Fruit fly (Drosophila melanogaster) whole organism, embryonic: ENCODE results near the gene LUBEL.

Experiments
- Ada2b ChIP-seq: fragments of 200-800 bp; sonication (Bioruptor generic); IDR thresholded peaks from 2 replicates; pipeline ENCODE4 v1.3.6; 2022; ENCODE audit warnings: missing biosample characterization, missing genetic modification characterization
- Aef1 ChIP-seq: fragments of 200-800 bp; sonication (Bioruptor generic); IDR thresholded peaks from 3 replicates; pipeline ENCODE4 v1.3.6; 2022; ENCODE audit warnings: missing biosample characterization, missing genetic modification characterization
- CG11695 ChIP-seq: fragments of 200-800 bp; sonication (Bioruptor generic); IDR thresholded peaks from 3 replicates; pipeline ENCODE4 v1.3.6; 2022; ENCODE audit warnings: missing biosample characterization, missing genetic modification characterization
- CG12744 ChIP-seq: fragments of 200-800 bp; sonication (Bioruptor generic); optimal IDR thresholded peaks from 2 replicates; lab custom pipeline; 2016; ENCODE audit warnings: missing biosample characterization, missing genetic modification characterization
- CG14014 ChIP-seq: fragments of 200-800 bp; sonication (Bioruptor generic); IDR thresholded peaks from 2 replicates; pipeline ENCODE4 v1.3.6; 2022; ENCODE audit warnings: missing biosample characterization, missing genetic modification characterization
- CG15269 ChIP-seq: fragments of 200-800 bp; sonication (Bioruptor generic); optimal IDR thresholded peaks from 2 replicates; lab custom pipeline; 2018; ENCODE audit warnings: missing biosample characterization, mild to moderate bottlenecking, missing genetic modification characterization, moderate library complexity
- CG16863 ChIP-seq: fragments of 200-800 bp; sonication (Bioruptor generic); optimal IDR thresholded peaks from 3 replicates; lab custom pipeline; 2016; ENCODE audit warnings: missing biosample characterization, missing genetic modification characterization
- CG18262 ChIP-seq: fragments of 200-800 bp; optimal IDR thresholded peaks from 3 replicates; lab custom pipeline; 2019; ENCODE audit warnings: missing biosample characterization, mild to moderate bottlenecking, missing genetic modification characterization, moderate library complexity
- CG2712 ChIP-seq: fragments of 200-800 bp; optimal IDR thresholded peaks from 3 replicates; lab custom pipeline; 2019; ENCODE audit warnings: missing biosample characterization, mild to moderate bottlenecking, missing genetic modification characterization, moderate library complexity
- CG31441 ChIP-seq: fragments of 200-800 bp; sonication (Bioruptor generic); IDR thresholded peaks from 2 replicates; pipeline ENCODE4 v1.3.6; 2022; ENCODE audit warnings: missing biosample characterization, missing genetic modification characterization
- CG32767 ChIP-seq: fragments of 200-800 bp; sonication (Bioruptor generic); IDR thresholded peaks from 2 replicates; pipeline ENCODE4 v1.3.6; 2022; ENCODE audit warnings: missing biosample characterization, missing genetic modification characterization
- CG3281 ChIP-seq: fragments of 200-800 bp; sonication (Bioruptor generic); optimal IDR thresholded peaks from 3 replicates; lab custom pipeline; 2017; ENCODE audit warnings: missing biosample characterization, mild to moderate bottlenecking, missing genetic modification characterization
- CG3995 ChIP-seq: fragments of 200-800 bp; sonication (Bioruptor generic); optimal IDR thresholded peaks from 3 replicates; lab custom pipeline; 2016; ENCODE audit warnings: missing biosample characterization, missing genetic modification characterization
- CG4424 ChIP-seq: fragments of 200-800 bp; sonication (Bioruptor generic); optimal IDR thresholded peaks from 3 replicates; lab custom pipeline; 2016; ENCODE audit warnings: missing biosample characterization, missing genetic modification characterization
- CG4617 ChIP-seq: fragments of 200-800 bp; sonication (Bioruptor generic); optimal IDR thresholded peaks from 3 replicates; lab custom pipeline; 2016; ENCODE audit warnings: missing biosample characterization, missing genetic modification characterization, borderline replicate concordance
- CG6765 ChIP-seq: fragments of 200-800 bp; sonication (Bioruptor generic); optimal IDR thresholded peaks from 3 replicates; lab custom pipeline; 2017; ENCODE audit warnings: missing biosample characterization, mild to moderate bottlenecking, missing genetic modification characterization
- CG6854 ChIP-seq: fragments of 200-800 bp; sonication (Bioruptor generic); optimal IDR thresholded peaks from 3 replicates; lab custom pipeline; 2017; ENCODE audit warnings: missing biosample characterization, mild to moderate bottlenecking, missing genetic modification characterization
- CG7839 ChIP-seq: fragments of 200-800 bp; sonication (Bioruptor generic); optimal IDR thresholded peaks from 3 replicates; lab custom pipeline; 2018; ENCODE audit warnings: missing biosample characterization, mild to moderate bottlenecking, missing genetic modification characterization, moderate library complexity
- CG9727 ChIP-seq: fragments of 200-800 bp; sonication (Bioruptor generic); optimal IDR thresholded peaks from 3 replicates; lab custom pipeline; 2017; ENCODE audit warnings: missing biosample characterization, mild to moderate bottlenecking, missing genetic modification characterization
- CG9817 ChIP-seq: fragments of 200-800 bp; sonication (Bioruptor generic); optimal IDR thresholded peaks from 2 replicates; lab custom pipeline; 2018; ENCODE audit warnings: missing biosample characterization, mild to moderate bottlenecking, missing genetic modification characterization, moderate library complexity
- CTCF ChIP-seq: fragments of 200-800 bp; sonication (Bioruptor generic); optimal IDR thresholded peaks from 2 replicates; lab custom pipeline; 2017; ENCODE audit warnings: missing biosample characterization, mild to moderate bottlenecking, missing genetic modification characterization, moderate library complexity
- Drgx ChIP-seq: fragments of 200-800 bp; sonication (Bioruptor generic); IDR thresholded peaks from 2 replicates; pipeline ENCODE4 v1.3.6; 2022; ENCODE audit warnings: missing biosample characterization, missing genetic modification characterization
- ERR ChIP-seq: fragments of 200-800 bp; sonication (Bioruptor generic); optimal IDR thresholded peaks from 2 replicates; lab custom pipeline; 2016; ENCODE audit warnings: missing biosample characterization, missing genetic modification characterization
- Fer2 ChIP-seq: fragments of 200-800 bp; sonication (Bioruptor generic); optimal IDR thresholded peaks from 2 replicates; lab custom pipeline; 2018; ENCODE audit warnings: missing biosample characterization, mild to moderate bottlenecking, missing genetic modification characterization, moderate library complexity
- Hr39 ChIP-seq: fragments of >200 bp; optimal IDR thresholded peaks from 2 replicates; lab custom pipeline; 2017
- Kr ChIP-seq: fragments of 200-800 bp; sonication (Bioruptor generic); optimal IDR thresholded peaks from 2 replicates; lab custom pipeline; 2017; ENCODE audit warnings: missing biosample characterization, mild to moderate bottlenecking, missing genetic modification characterization
- Lpt ChIP-seq: fragments of >200 bp; optimal IDR thresholded peaks from 2 replicates; lab custom pipeline; 2018; ENCODE audit warnings: missing biosample characterization, missing genetic modification characterization
- Max ChIP-seq: fragments of 200-800 bp; sonication (Bioruptor generic); optimal IDR thresholded peaks from 2 replicates; lab custom pipeline; 2016; ENCODE audit warnings: missing biosample characterization, mild to moderate bottlenecking, missing genetic modification characterization
- Mrtf ChIP-seq: fragments of 200-800 bp; sonication (Bioruptor generic); IDR thresholded peaks from 3 replicates; pipeline ENCODE4 v1.3.6; 2022; ENCODE audit warnings: missing biosample characterization, missing genetic modification characterization
- NfI ChIP-seq: fragments of 200-800 bp; sonication (Bioruptor generic); optimal IDR thresholded peaks from 3 replicates; lab custom pipeline; 2018; ENCODE audit warnings: missing biosample characterization, mild to moderate bottlenecking, missing genetic modification characterization, moderate library complexity
- Oaz ChIP-seq: fragments of 200-800 bp; sonication (Bioruptor generic); IDR thresholded peaks from 2 replicates; pipeline ENCODE4 v1.3.6; 2022; ENCODE audit warnings: missing biosample characterization, missing genetic modification characterization
- Spps ChIP-seq: fragments of 200-800 bp; sonication (Bioruptor generic); optimal IDR thresholded peaks from 2 replicates; lab custom pipeline; 2018; ENCODE audit warnings: missing biosample characterization, mild to moderate bottlenecking, missing genetic modification characterization
- Sry-δ ChIP-seq: fragments of 200-800 bp; sonication (Bioruptor generic); optimal IDR thresholded peaks from 2 replicates; lab custom pipeline; 2016; ENCODE audit warnings: missing biosample characterization, missing genetic modification characterization
- Taf1 ChIP-seq: fragments of 200-800 bp; sonication (Bioruptor generic); IDR thresholded peaks from 2 replicates; pipeline ENCODE4 v1.3.6; 2022; ENCODE audit warnings: missing biosample characterization, missing genetic modification characterization
- Vsx1 ChIP-seq: fragments of 200-800 bp; sonication (Bioruptor generic); optimal IDR thresholded peaks from 2 replicates; lab custom pipeline; 2017; ENCODE audit warnings: missing biosample characterization, mild to moderate bottlenecking, missing genetic modification characterization, missing genetic modification reagents
- br ChIP-seq: fragments of >200 bp; optimal IDR thresholded peaks from 2 replicates; lab custom pipeline; 2017
- cg ChIP-seq: fragments of 200-800 bp; sonication (Bioruptor generic); optimal IDR thresholded peaks from 3 replicates; lab custom pipeline; 2019; ENCODE audit warnings: missing biosample characterization, mild to moderate bottlenecking, missing genetic modification characterization, moderate library complexity
- dan ChIP-seq: fragments of 200-800 bp; sonication (Bioruptor generic); IDR thresholded peaks from 2 replicates; pipeline ENCODE4 v1.3.6; 2022; ENCODE audit warnings: missing biosample characterization, missing genetic modification characterization
- danr ChIP-seq: fragments of 200-800 bp; sonication (Bioruptor generic); IDR thresholded peaks from 2 replicates; pipeline ENCODE4 v1.3.6; 2022; ENCODE audit warnings: missing biosample characterization, missing genetic modification characterization
- dimm ChIP-seq: fragments of 200-800 bp; sonication (Bioruptor generic); IDR thresholded peaks from 2 replicates; pipeline ENCODE4 v1.3.6; 2022; ENCODE audit warnings: missing biosample characterization, missing genetic modification characterization
- exex ChIP-seq: fragments of 200-800 bp; sonication (Bioruptor generic); optimal IDR thresholded peaks from 4 replicates; lab custom pipeline; 2018; ENCODE audit warnings: missing biosample characterization, mild to moderate bottlenecking, missing genetic modification characterization, moderate library complexity
- fru ChIP-seq: fragments of >200 bp; optimal IDR thresholded peaks from 2 replicates; lab custom pipeline; 2017
- fu2 ChIP-seq: fragments of 200-800 bp; sonication (Bioruptor generic); optimal IDR thresholded peaks from 2 replicates; lab custom pipeline; 2016; ENCODE audit warnings: missing biosample characterization, missing genetic modification characterization
- gt ChIP-seq: fragments of 200-800 bp; sonication (Bioruptor generic); IDR thresholded peaks from 2 replicates; pipeline ENCODE4 v1.3.6; 2022; ENCODE audit warnings: missing biosample characterization, missing genetic modification characterization
- hth ChIP-seq: fragments of >200 bp; optimal IDR thresholded peaks from 2 replicates; lab custom pipeline; 2017; ENCODE audit warnings: inconsistent platforms
- ind ChIP-seq: fragments of 200-800 bp; sonication (Bioruptor generic); optimal IDR thresholded peaks from 3 replicates; lab custom pipeline; 2016; ENCODE audit warnings: missing biosample characterization, missing genetic modification characterization
- sob ChIP-seq: fragments of 200-800 bp; sonication (Bioruptor generic); IDR thresholded peaks from 2 replicates; pipeline ENCODE4 v1.3.6; 2022; ENCODE audit warnings: missing biosample characterization, missing genetic modification characterization
- sug ChIP-seq: fragments of 200-800 bp; optimal IDR thresholded peaks from 2 replicates; lab custom pipeline; 2019; ENCODE audit warnings: missing biosample characterization, mild to moderate bottlenecking, missing genetic modification characterization, moderate library complexity
- wdn ChIP-seq: fragments of 200-800 bp; sonication (Bioruptor generic); IDR thresholded peaks from 2 replicates; pipeline ENCODE4 v1.3.6; 2022; ENCODE audit warnings: missing biosample characterization, missing genetic modification characterization
- wek ChIP-seq: fragments of 200-800 bp; sonication (Bioruptor generic); optimal IDR thresholded peaks from 3 replicates; lab custom pipeline; 2018; ENCODE audit warnings: missing biosample characterization, mild to moderate bottlenecking, missing genetic modification characterization, moderate library complexity
- zfh1 ChIP-seq: fragments of 200-800 bp; sonication (Bioruptor generic); IDR thresholded peaks from 3 replicates; pipeline ENCODE4 v1.3.6; 2022; ENCODE audit warnings: missing biosample characterization, missing genetic modification characterization

LUBEL gene

DNA sequence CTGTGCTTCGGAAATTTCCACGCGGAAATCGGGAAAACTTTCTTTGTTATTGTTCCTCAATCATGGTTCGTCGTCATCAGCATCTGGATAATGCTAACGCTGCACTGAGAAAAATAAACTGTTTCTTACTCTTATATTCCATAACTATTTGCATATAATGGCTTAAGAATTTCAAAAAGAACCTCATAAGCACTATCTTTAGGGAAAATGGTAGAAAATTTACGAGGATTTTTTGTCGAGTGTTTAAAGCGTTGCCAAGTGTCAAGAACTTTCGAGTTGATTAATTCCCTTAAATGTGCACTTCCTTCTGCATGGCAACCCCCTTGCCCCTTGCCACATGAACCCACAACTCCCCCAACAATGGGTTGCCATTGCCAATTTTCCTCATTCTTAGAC is 15.4 kb upstream of the LUBEL start (continued):
- TF ChIP-seq hth (lab: Kevin White, UChicago), result no peak
- peak; percentile 54 for TF ChIP-seq CG4424 (GFP tag; lab: Kevin White, UChicago)
- TF ChIP-seq CG15269 (tag; lab: Kevin White, UChicago), result peak; percentile 11
- peak; percentile 55 for TF ChIP-seq Spps (tag; lab: Kevin White, UChicago)
- no peak for TF ChIP-seq gt
- TF ChIP-seq CG6854 (GFP tag; lab: Kevin White, UChicago), result no peak
- TF ChIP-seq CG9817, result peak; percentile 12
- no peak for TF ChIP-seq fru

DNA sequence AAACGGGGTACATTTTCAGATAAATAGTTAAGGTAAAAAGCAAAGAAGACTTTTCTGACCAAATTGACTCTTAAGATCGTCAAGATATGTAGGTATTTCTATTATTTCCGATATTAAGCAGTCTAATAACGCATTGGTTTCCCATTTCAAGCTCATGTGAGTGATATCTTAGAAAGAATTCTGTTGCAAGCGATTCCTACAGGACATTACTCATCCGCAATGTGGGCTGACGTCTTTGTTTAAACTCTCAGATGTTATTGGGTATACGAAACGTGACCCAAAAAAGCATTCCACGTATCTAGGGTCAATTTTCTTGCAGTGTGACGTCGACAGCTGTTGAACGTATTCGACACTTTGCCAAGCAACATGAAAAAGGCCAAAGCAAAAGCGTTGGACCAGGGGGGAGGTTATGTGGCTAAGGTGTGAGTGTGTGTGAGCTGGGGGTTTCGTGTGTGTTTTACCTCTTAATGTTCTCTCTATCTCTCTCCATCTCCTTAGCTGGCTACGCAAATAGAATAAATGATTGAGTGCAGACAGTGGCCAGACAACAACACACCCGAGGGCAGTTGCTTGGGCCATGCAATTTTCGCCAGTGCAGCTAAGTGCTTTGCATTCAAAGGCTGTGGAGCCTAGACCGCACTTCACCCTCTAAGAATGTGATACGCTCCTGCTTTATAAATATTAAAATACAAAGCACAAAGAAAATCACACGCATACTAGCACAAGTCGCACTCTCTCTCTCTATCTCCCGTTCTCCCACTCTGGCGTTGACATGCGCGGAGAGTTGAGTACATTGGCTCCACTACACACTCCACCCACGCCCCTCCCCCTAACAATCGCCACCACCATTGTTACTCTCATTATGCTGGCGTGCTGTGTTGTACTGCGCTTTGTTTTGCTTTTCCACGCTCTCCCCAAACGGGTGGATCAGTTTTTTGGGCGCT is 14.7 kb upstream of the LUBEL start:
- peak; percentile 65; the same call in 1 of the 2 replicates for TF ChIP-seq dimm (GFP tag; lab: Robert Waterston, UW)
- TF ChIP-seq CG3281, result peak; percentile 97
- TF ChIP-seq exex, result peak; percentile 73
- peak; percentile 81 for TF ChIP-seq Vsx1
- TF ChIP-seq Fer2 (tag; lab: Kevin White, UChicago), result peak; percentile 89
- TF ChIP-seq br (lab: Kevin White, UChicago), result no peak
- peak; percentile 79 for TF ChIP-seq CG3995 (GFP tag; lab: Kevin White, UChicago)
- peak; percentile 83 for TF ChIP-seq Ada2b
- TF ChIP-seq Mrtf, result peak; percentile 78
- peak; percentile 93 for TF ChIP-seq CG11695 (GFP tag; lab: Robert Waterston, UW)
- peak; percentile 77 for TF ChIP-seq CG32767
- TF ChIP-seq wek (GFP tag; lab: Kevin White, UChicago), result peak; percentile 36
- TF ChIP-seq Drgx (GFP tag; lab: Robert Waterston, UW), result peak; percentile 87
- peak; percentile 86 for TF ChIP-seq ERR (GFP tag; lab: Kevin White, UChicago)
- TF ChIP-seq CG7839, result peak; percentile 98
- TF ChIP-seq Sry-δ (GFP tag; lab: Kevin White, UChicago), result peak; percentile 70
- TF ChIP-seq Kr (GFP tag; lab: Kevin White, UChicago), result no peak
- TF ChIP-seq Aef1 (GFP tag; lab: Robert Waterston, UW), result peak; percentile 85
- peak; percentile 95 for TF ChIP-seq CG12744 (GFP tag; lab: Kevin White, UChicago)
- peak; percentile 77 for TF ChIP-seq sob (GFP tag; lab: Robert Waterston, UW)
- TF ChIP-seq NfI (GFP tag; lab: Kevin White, UChicago), result peak; percentile 95
- TF ChIP-seq CG16863 (GFP tag; lab: Kevin White, UChicago), result peak; percentile 97
- peak; percentile 95 for TF ChIP-seq sug (tag; lab: Kevin White, UChicago)
- TF ChIP-seq CG6765 (GFP tag; lab: Kevin White, UChicago), result peak; percentile 95
- peak; percentile 90 for TF ChIP-seq danr (GFP tag; lab: Robert Waterston, UW)
- TF ChIP-seq cg (GFP tag; lab: Kevin White, UChicago), result peak; percentile 93
- peak; percentile 93 for TF ChIP-seq Max (GFP tag; lab: Kevin White, UChicago)
- TF ChIP-seq zfh1, result peak; percentile 85
- TF ChIP-seq CG4617 (GFP tag; lab: Kevin White, UChicago), result peak; percentile 74
- peak; percentile 95 for TF ChIP-seq CG2712 (tag; lab: Kevin White, UChicago)
- no peak for TF ChIP-seq Hr39 (lab: Kevin White, UChicago)
- peak; percentile 97 for TF ChIP-seq fu2
- peak; percentile 76 for TF ChIP-seq wdn (GFP tag; lab: Robert Waterston, UW)
- TF ChIP-seq CG31441 (GFP tag; lab: Robert Waterston, UW), result peak; percentile 95
- TF ChIP-seq CG14014 (GFP tag; lab: Robert Waterston, UW), result peak; percentile 87
- TF ChIP-seq CG18262 (tag; lab: Kevin White, UChicago), result peak; percentile 98
- peak; percentile 98 for TF ChIP-seq CG9727 (GFP tag; lab: Kevin White, UChicago)
- no peak for TF ChIP-seq Lpt (GFP tag; lab: Kevin White, UChicago)
- TF ChIP-seq dan (GFP tag; lab: Robert Waterston, UW), result no peak
- peak; percentile 97 for TF ChIP-seq ind (GFP tag; lab: Kevin White, UChicago)
- TF ChIP-seq CTCF (GFP tag; lab: Kevin White, UChicago), result peak; percentile 58
- peak; percentile 76 for TF ChIP-seq Oaz (GFP tag; lab: Robert Waterston, UW)
- TF ChIP-seq Taf1 (GFP tag; lab: Robert Waterston, UW), result peak; percentile 66; the same call in 1 of the 2 replicates
